Fruit fly (Drosophila melanogaster) whole organism, embryonic: ENCODE results near the gene CG6236.

Experiments
- CG10979 ChIP-seq: fragments of 200-800 bp; sonication (Bioruptor generic); optimal IDR thresholded peaks from 2 replicates; lab custom pipeline; 2018; ENCODE audit warnings: missing biosample characterization, mild to moderate bottlenecking, missing genetic modification characterization, moderate library complexity
- CG11247 ChIP-seq: fragments of 200-800 bp; sonication (Bioruptor generic); IDR thresholded peaks from 2 replicates; pipeline ENCODE4 v1.3.6; 2022; ENCODE audit warnings: missing biosample characterization, missing genetic modification characterization
- CG12769 ChIP-seq: fragments of 200-800 bp; sonication (Bioruptor generic); optimal IDR thresholded peaks from 2 replicates; lab custom pipeline; 2019; ENCODE audit warnings: missing biosample characterization, mild to moderate bottlenecking, missing genetic modification characterization, moderate library complexity
- CG13287 ChIP-seq: fragments of 200-800 bp; sonication (Bioruptor generic); IDR thresholded peaks from 2 replicates; pipeline ENCODE4 v1.3.6; 2022; ENCODE audit warnings: missing biosample characterization, missing genetic modification characterization; ENCODE audit not compliant: partially characterized antibody
- CG13424 ChIP-seq: fragments of 200-800 bp; sonication (Bioruptor generic); optimal IDR thresholded peaks from 2 replicates; lab custom pipeline; 2019; ENCODE audit warnings: missing biosample characterization, mild to moderate bottlenecking, missing genetic modification characterization, moderate library complexity
- CG13894 ChIP-seq: fragments of 200-800 bp; sonication (Bioruptor generic); optimal IDR thresholded peaks from 3 replicates; lab custom pipeline; 2018; ENCODE audit warnings: missing biosample characterization, mild to moderate bottlenecking, missing genetic modification characterization, moderate library complexity
- CG15696 ChIP-seq: fragments of 200-800 bp; sonication (Bioruptor generic); optimal IDR thresholded peaks from 2 replicates; lab custom pipeline; 2019; ENCODE audit warnings: missing biosample characterization, mild to moderate bottlenecking, missing genetic modification characterization, moderate library complexity
- CG2116 ChIP-seq: fragments of 200-800 bp; sonication (Bioruptor generic); optimal IDR thresholded peaks from 3 replicates; lab custom pipeline; 2018; ENCODE audit warnings: missing biosample characterization, mild to moderate bottlenecking, missing genetic modification characterization
- CG2120 ChIP-seq: fragments of 200-800 bp; sonication (Bioruptor generic); optimal IDR thresholded peaks from 3 replicates; lab custom pipeline; 2016; ENCODE audit warnings: missing biosample characterization, missing genetic modification characterization
- CG2712 ChIP-seq: fragments of 200-800 bp; optimal IDR thresholded peaks from 3 replicates; lab custom pipeline; 2019; ENCODE audit warnings: missing biosample characterization, mild to moderate bottlenecking, missing genetic modification characterization, moderate library complexity
- CG31365 ChIP-seq: fragments of 200-800 bp; sonication (Bioruptor generic); optimal IDR thresholded peaks from 2 replicates; lab custom pipeline; 2018; ENCODE audit warnings: missing biosample characterization, mild to moderate bottlenecking, missing genetic modification characterization
- CG3281 ChIP-seq: fragments of 200-800 bp; sonication (Bioruptor generic); optimal IDR thresholded peaks from 3 replicates; lab custom pipeline; 2017; ENCODE audit warnings: missing biosample characterization, mild to moderate bottlenecking, missing genetic modification characterization
- CG3847 ChIP-seq: fragments of 200-800 bp; sonication (Bioruptor generic); IDR thresholded peaks from 2 replicates; pipeline ENCODE4 v1.3.6; 2022; ENCODE audit warnings: missing biosample characterization, missing genetic modification characterization
- CG6683 ChIP-seq: fragments of 200-800 bp; sonication (Bioruptor generic); optimal IDR thresholded peaks from 2 replicates; lab custom pipeline; 2017; ENCODE audit warnings: missing biosample characterization, mild to moderate bottlenecking, missing genetic modification characterization, missing genetic modification reagents
- CG7372 ChIP-seq: fragments of 200-800 bp; sonication (Bioruptor generic); IDR thresholded peaks from 2 replicates; pipeline ENCODE4 v1.3.6; 2022; ENCODE audit warnings: missing biosample characterization, missing genetic modification characterization
- CG8765 ChIP-seq: fragments of 200-800 bp; sonication (Bioruptor generic); IDR thresholded peaks from 2 replicates; pipeline ENCODE4 v1.3.6; 2022; ENCODE audit warnings: missing biosample characterization, missing genetic modification characterization
- CoRest ChIP-seq: fragments of 200-800 bp; sonication (Bioruptor generic); optimal IDR thresholded peaks from 3 replicates; lab custom pipeline; 2018; ENCODE audit warnings: missing biosample characterization, mild to moderate bottlenecking, missing genetic modification characterization, moderate library complexity
- E2f2 ChIP-seq: fragments of 200-800 bp; sonication (Bioruptor generic); IDR thresholded peaks from 2 replicates; pipeline ENCODE4 v1.3.6; 2022; ENCODE audit warnings: missing biosample characterization, missing genetic modification characterization
- Eip74EF ChIP-seq, 2 experiments: fragments of 200-800 bp in 1 of 2; fragments of >200 bp in 1 of 2; sonication (Bioruptor generic) in 1 of 2; optimal IDR thresholded peaks; 2 replicates each; lab custom pipeline; 2017 to 2019; ENCODE audit warnings: missing biosample characterization in 2 of 2, missing genetic modification characterization in 2 of 2, mild to moderate bottlenecking in 1 of 2, moderate library complexity in 1 of 2
- Ets65A ChIP-seq: fragments of 200-800 bp; sonication (Bioruptor generic); peaks from one replicate; lab custom pipeline; 2016; ENCODE audit warnings: missing biosample characterization, missing genetic modification characterization
- HHEX ChIP-seq: fragments of 200-800 bp; sonication (Bioruptor generic); optimal IDR thresholded peaks from 3 replicates; lab custom pipeline; 2017; ENCODE audit warnings: missing biosample characterization, mild to moderate bottlenecking, missing genetic modification characterization, missing genetic modification reagents
- Hr3 ChIP-seq: fragments of 200-800 bp; sonication (Bioruptor generic); optimal IDR thresholded peaks from 3 replicates; lab custom pipeline; 2016; ENCODE audit warnings: missing biosample characterization, missing genetic modification characterization
- Hr78 ChIP-seq, 2 experiments: fragments of 200-800 bp in 1 of 2; fragments of >200 bp in 1 of 2; sonication (Bioruptor generic) in 1 of 2; optimal IDR thresholded peaks; 2 replicates each; lab custom pipeline; 2017 to 2019; ENCODE audit warnings: missing biosample characterization in 2 of 2, missing genetic modification characterization in 2 of 2, mild to moderate bottlenecking in 1 of 2, moderate library complexity in 1 of 2
- Med ChIP-seq: fragments of 200-800 bp; sonication (Bioruptor generic); peaks from one replicate; lab custom pipeline; 2016; ENCODE audit warnings: missing biosample characterization, missing genetic modification characterization, mild to moderate bottlenecking, inconsistent platforms, moderate library complexity
- PHDP ChIP-seq: fragments of 200-800 bp; sonication (Bioruptor generic); optimal IDR thresholded peaks from 3 replicates; lab custom pipeline; 2018; ENCODE audit warnings: missing biosample characterization, mild to moderate bottlenecking, missing genetic modification characterization, moderate library complexity
- Sox102F ChIP-seq: fragments of 200-800 bp; sonication (Bioruptor generic); optimal IDR thresholded peaks from 2 replicates; lab custom pipeline; 2018; ENCODE audit warnings: missing biosample characterization, mild to moderate bottlenecking, missing genetic modification characterization, moderate library complexity
- Trl ChIP-seq, 3 experiments: fragments of >200 bp in 2 of 3; fragments of 200-800 bp in 1 of 3; sonication (Bioruptor generic) in 1 of 3; optimal IDR thresholded peaks; 2 replicates in 1 of 3; 3 replicates in 2 of 3; lab custom pipeline; 2016 to 2017; ENCODE audit warnings: missing biosample characterization in 1 of 3, missing genetic modification characterization in 1 of 3
- Usf ChIP-seq: fragments of 200-800 bp; sonication (Bioruptor generic); optimal IDR thresholded peaks from 2 replicates; lab custom pipeline; 2017; ENCODE audit warnings: missing genotype, missing biosample characterization, missing genetic modification characterization
- Vsx1 ChIP-seq: fragments of 200-800 bp; sonication (Bioruptor generic); optimal IDR thresholded peaks from 2 replicates; lab custom pipeline; 2017; ENCODE audit warnings: missing biosample characterization, mild to moderate bottlenecking, missing genetic modification characterization, missing genetic modification reagents
- Xbp1 ChIP-seq: fragments of 200-800 bp; sonication (Bioruptor generic); optimal IDR thresholded peaks from 3 replicates; lab custom pipeline; 2016; ENCODE audit warnings: missing biosample characterization, mild to moderate bottlenecking, missing genetic modification characterization
- ara ChIP-seq: fragments of 200-800 bp; sonication (Bioruptor generic); IDR thresholded peaks from 2 replicates; pipeline ENCODE4 v1.3.6; 2022; ENCODE audit warnings: missing biosample characterization, missing genetic modification characterization
- ato ChIP-seq: fragments of 200-800 bp; sonication (Bioruptor generic); IDR thresholded peaks from 2 replicates; pipeline ENCODE4 v1.3.6; 2022; ENCODE audit warnings: missing biosample characterization, missing genetic modification characterization; ENCODE audit not compliant: partially characterized antibody
- cg ChIP-seq: fragments of 200-800 bp; sonication (Bioruptor generic); optimal IDR thresholded peaks from 3 replicates; lab custom pipeline; 2019; ENCODE audit warnings: missing biosample characterization, mild to moderate bottlenecking, missing genetic modification characterization, moderate library complexity
- croc ChIP-seq: fragments of 200-800 bp; sonication (Bioruptor generic); conservative IDR thresholded peaks from 3 replicates; pipeline ENCODE4 v1.3.6; 2022; ENCODE audit warnings: missing biosample characterization, missing genetic modification characterization
- dati ChIP-seq: fragments of 200-800 bp; sonication (Bioruptor generic); IDR thresholded peaks from 2 replicates; pipeline ENCODE4 v1.3.6; 2022; ENCODE audit warnings: missing biosample characterization, missing genetic modification characterization
- kni ChIP-seq: fragments of 200-800 bp; sonication (Bioruptor generic); optimal IDR thresholded peaks from 3 replicates; lab custom pipeline; 2017; ENCODE audit warnings: mild to moderate bottlenecking, missing biosample characterization, missing genetic modification reagents, missing genetic modification characterization
- nau ChIP-seq: fragments of 200-800 bp; sonication (Bioruptor generic); optimal IDR thresholded peaks from 3 replicates; lab custom pipeline; 2017; ENCODE audit warnings: missing biosample characterization, mild to moderate bottlenecking, missing genetic modification characterization, missing genetic modification reagents
- pan ChIP-seq, 4 experiments: fragments of >200 bp in 3 of 4; fragments of 200-800 bp in 1 of 4; sonication (Bioruptor generic) in 1 of 4; optimal IDR thresholded peaks in 3 of 4; IDR thresholded peaks in 1 of 4; 2 replicates each; pipeline versions ENCODE4 v1.3.6 to Lab custom; 2017 to 2022; ENCODE audit warnings: missing biosample characterization in 2 of 4, missing genetic modification characterization in 2 of 4, mixed read lengths in 1 of 4
- prd ChIP-seq, 3 experiments: fragments of >200 bp in 2 of 3; fragments of 200-800 bp in 1 of 3; sonication (Bioruptor generic) in 1 of 3; optimal IDR thresholded peaks in 2 of 3; IDR thresholded peaks in 1 of 3; 2 replicates in 2 of 3; 3 replicates in 1 of 3; pipeline versions ENCODE4 v1.3.6 to Lab custom; 2017 to 2022; ENCODE audit warnings: missing biosample characterization in 1 of 3, missing genetic modification characterization in 1 of 3
- ranshi ChIP-seq: fragments of 200-800 bp; sonication (Bioruptor generic); IDR thresholded peaks from 2 replicates; pipeline ENCODE4 v1.3.6; 2022; ENCODE audit warnings: missing biosample characterization, missing genetic modification characterization
- rib ChIP-seq: fragments of 200-800 bp; sonication (Bioruptor generic); IDR thresholded peaks from 2 replicates; pipeline ENCODE4 v1.3.6; 2022; ENCODE audit warnings: missing biosample characterization, missing genetic modification characterization
- tap ChIP-seq: fragments of 200-800 bp; optimal IDR thresholded peaks from 3 replicates; lab custom pipeline; 2019; ENCODE audit warnings: missing biosample characterization, mild to moderate bottlenecking, missing genetic modification characterization, moderate library complexity
- tin ChIP-seq: fragments of 200-800 bp; sonication (Bioruptor generic); optimal IDR thresholded peaks from 3 replicates; lab custom pipeline; 2016; ENCODE audit warnings: missing biosample characterization, missing genetic modification characterization
- trh ChIP-seq: fragments of 200-800 bp; sonication (Bioruptor generic); optimal IDR thresholded peaks from 2 replicates; lab custom pipeline; 2016; ENCODE audit warnings: missing biosample characterization, missing genetic modification characterization
- ttk ChIP-seq: fragments of 200-800 bp; sonication (Bioruptor generic); IDR thresholded peaks from 2 replicates; pipeline ENCODE4 v2.1.2; 2022; ENCODE audit warnings: missing biosample characterization, missing genetic modification characterization
- vfl ChIP-seq: fragments of 200-800 bp; sonication (Bioruptor generic); optimal IDR thresholded peaks from 2 replicates; lab custom pipeline; 2016; ENCODE audit warnings: missing biosample characterization, missing genetic modification characterization

Gene CG6236

dm6 chr3R:15280619-15281334 is 47.3 kb downstream of the CG6236 start (continued):
- TF ChIP-seq CG11247 (GFP tag; lab: Robert Waterston, UW), result no peak
- peak; percentile 59 for TF ChIP-seq Usf (GFP tag; lab: Kevin White, UChicago)
- peak; percentile 67 for TF ChIP-seq HHEX
- TF ChIP-seq Xbp1 (GFP tag; lab: Kevin White, UChicago), result peak; percentile 72
- peak; percentile 34 to 68 for TF ChIP-seq Trl (optimal IDR thresholded peaks at IDR 0.05; lab: Kevin White, UChicago)
- no peak for TF ChIP-seq Trl (GFP tag; optimal IDR thresholded peaks at IDR 0.05; lab: Kevin White, UChicago)
- TF ChIP-seq prd (optimal IDR thresholded peaks at IDR 0.05; lab: Kevin White, UChicago), result no peak
- TF ChIP-seq prd (GFP tag; IDR thresholded peaks at IDR 0.05; lab: Robert Waterston, UW), result peak; percentile 61; the same call in 2 of the 3 replicates
- peak; percentile 51 for TF ChIP-seq Med (GFP tag; lab: Kevin White, UChicago)
- peak; percentile 36 for TF ChIP-seq CG2116 (GFP tag; lab: Kevin White, UChicago)
- TF ChIP-seq PHDP (tag; lab: Kevin White, UChicago), result peak; percentile 56
- TF ChIP-seq CG7372, result 0 out of 2 replicates have a peak, but pooled peaks have one; percentile 25
- TF ChIP-seq dati (GFP tag; lab: Robert Waterston, UW), result no peak
- no peak for TF ChIP-seq CG13287
- peak; percentile 38; the same call in 1 of the 2 replicates for TF ChIP-seq E2f2 (GFP tag; lab: Robert Waterston, UW)
- peak in 1 of 2 experiments; percentile 64 for TF ChIP-seq Hr78 (GFP tag; optimal IDR thresholded peaks at IDR 0.05; lab: Kevin White, UChicago)
- TF ChIP-seq CG10979, result peak; percentile 87
- TF ChIP-seq Sox102F, result peak; percentile 78
- 0 out of 2 replicates have a peak, but pooled peaks have one; percentile 33 for TF ChIP-seq ranshi (GFP tag; lab: Robert Waterston, UW)
- peak; percentile 15 for TF ChIP-seq nau (GFP tag; lab: Kevin White, UChicago)
- TF ChIP-seq ato (GFP tag; lab: Robert Waterston, UW), result no peak
- TF ChIP-seq CG2120 (GFP tag; lab: Kevin White, UChicago), result peak; percentile 32
- TF ChIP-seq CG31365 (tag; lab: Kevin White, UChicago), result no peak
- TF ChIP-seq CG15696 (tag; lab: Kevin White, UChicago), result peak; percentile 54
- TF ChIP-seq rib, result no peak
- TF ChIP-seq CG13424 (tag; lab: Kevin White, UChicago), result peak; percentile 84
- TF ChIP-seq CG3847 (GFP tag; lab: Robert Waterston, UW), result peak; percentile 40; the same call in 1 of the 2 replicates
- TF ChIP-seq Eip74EF (GFP tag; optimal IDR thresholded peaks at IDR 0.05; lab: Kevin White, UChicago), result peak in 1 of 2 experiments; percentile 67
- TF ChIP-seq kni, result peak; percentile 13
- peak; percentile 62 for TF ChIP-seq Vsx1 (GFP tag; lab: Kevin White, UChicago)
- TF ChIP-seq tin (GFP tag; lab: Kevin White, UChicago), result peak; percentile 71
- peak; percentile 86 for TF ChIP-seq CG2712 (tag; lab: Kevin White, UChicago)
- TF ChIP-seq trh (GFP tag; lab: Kevin White, UChicago), result peak; percentile 41
- no peak for TF ChIP-seq CG12769 (tag; lab: Kevin White, UChicago)
- TF ChIP-seq CoRest (tag; lab: Kevin White, UChicago), result peak; percentile 88
- TF ChIP-seq pan (optimal IDR thresholded peaks at IDR 0.05; lab: Kevin White, UChicago), result no peak
- TF ChIP-seq pan (GFP tag; optimal IDR thresholded peaks at IDR 0.05 in 1 of 2, IDR thresholded peaks at IDR 0.05 in 1 of 2), result peak in 1 of 2 experiments; percentile 12
- peak; percentile 73 for TF ChIP-seq Ets65A (GFP tag; lab: Kevin White, UChicago)
- peak; percentile 64 for TF ChIP-seq cg
- TF ChIP-seq CG13894 (tag; lab: Kevin White, UChicago), result no peak
- peak; percentile 43 for TF ChIP-seq tap
- no peak for TF ChIP-seq CG8765 (GFP tag; lab: Robert Waterston, UW)
- TF ChIP-seq vfl (GFP tag; lab: Kevin White, UChicago), result no peak
- TF ChIP-seq CG3281 (GFP tag; lab: Kevin White, UChicago), result peak; percentile 64
- TF ChIP-seq Hr3, result peak; percentile 83
- peak; percentile 55; the same call in 1 of the 2 replicates for TF ChIP-seq ara (GFP tag; lab: Robert Waterston, UW)
- peak; percentile 63 for TF ChIP-seq ttk (GFP tag; lab: Robert Waterston, UW)
- TF ChIP-seq CG6683 (GFP tag; lab: Kevin White, UChicago), result no peak
- TF ChIP-seq croc, result peak; percentile 46; the same call in 2 of the 3 replicates
